Worm (Caenorhabditis elegans) whole organism, late embryonic: ENCODE measurements around the gene srz-72.

Source experiments
- nhr-11 ChIP-seq: fragments of 150-350 bp; optimal IDR thresholded peaks from 2 replicates; lab custom pipeline; 2014; ENCODE audit warnings: missing biosample characterization, missing genetic modification characterization
- ztf-16 ChIP-seq: sonication (generic microtip); optimal IDR thresholded peaks from 2 replicates; lab custom pipeline; 2017; ENCODE audit warnings: missing genetic modification characterization, missing compliant biosample characterization

- TF ChIP-seq ztf-16 (tag; lab: Kevin White, UChicago) (no peak), nhr-11 (no peak)
Measured at ce11 chrIV:16336721-16337120, 37.8 kb downstream of the srz-72 start, which contains the start of gene C35D6.13.
